Worm (Caenorhabditis elegans): ENCODE data around the gene chil-22.

DNA sequence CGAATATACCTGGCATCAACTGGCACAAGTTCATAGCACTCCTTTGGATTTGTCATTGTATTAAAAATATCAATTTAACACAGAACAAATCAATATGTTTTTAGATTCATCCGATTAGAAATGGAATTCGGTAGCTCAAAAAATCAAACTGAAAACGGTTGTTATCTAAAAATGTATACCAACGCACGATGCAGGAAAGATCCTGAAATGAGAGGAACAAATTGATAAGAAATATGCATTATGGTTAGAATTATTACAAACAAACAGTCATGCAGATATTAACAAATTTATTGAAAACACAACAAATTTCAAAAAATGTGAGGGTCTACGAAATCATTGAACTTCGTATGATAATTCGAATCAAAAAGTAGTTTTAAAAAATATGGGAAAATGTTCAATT, 4.0 kb upstream of the chil-22 start, which contains the start of gene T19H5.6:
- TF ChIP-seq tbx-2 (tag; optimal IDR thresholded peaks at IDR 0.05): no peak
- TF ChIP-seq sox-4 (tag; optimal IDR thresholded peaks at IDR 0.05): no peak
- no peak for TF ChIP-seq nhr-237 (tag; optimal IDR thresholded peaks at IDR 0.05)
- TF ChIP-seq Y116A8C.19 (tag; optimal IDR thresholded peaks at IDR 0.05; ENCODE audit: borderline replicate concordance): no peak
- no peak for TF ChIP-seq ama-1 (optimal IDR thresholded peaks at IDR 0.05)
- TF ChIP-seq swsn-7 (tag; optimal IDR thresholded peaks at IDR 0.05): no peak
- no peak for TF ChIP-seq nhr-28 (tag; optimal IDR thresholded peaks at IDR 0.05)
- TF ChIP-seq egl-27 (tag; optimal IDR thresholded peaks at IDR 0.05): no peak
- no peak for TF ChIP-seq lsy-2 (tag; optimal IDR thresholded peaks at IDR 0.05)
- TF ChIP-seq nhr-77 (tag; optimal IDR thresholded peaks at IDR 0.05): no peak

Measured in whole organism, L1 larva.